Worm (Caenorhabditis elegans): ENCODE data around the gene nspf-1.

ce11 chrII:2641777-2642176, 45.6 kb upstream of the nspf-1 start, which contains the start of gene F22E5.7:
- TF ChIP-seq B0035.1 (tag; optimal IDR thresholded peaks at IDR 0.05), result no peak
- no peak for TF ChIP-seq snpc-4 (GFP tag; optimal IDR thresholded peaks at IDR 0.05)
- no peak for TF ChIP-seq snpc-4 (tag; optimal IDR thresholded peaks at IDR 0.05)

Measured in whole organism, young adult.